Fruit fly (Drosophila melanogaster) S2 (cell line): ENCODE measurements around the gene Usp14.

Experiments used
- CG8478 ChIP-seq: fragments of >200 bp; optimal IDR thresholded peaks from 2 replicates; lab custom pipeline; 2018
- CTCF ChIP-seq, 2 experiments: fragments of >200 bp; optimal IDR thresholded peaks; 2 replicates each; lab custom pipeline; 2018

DNA sequence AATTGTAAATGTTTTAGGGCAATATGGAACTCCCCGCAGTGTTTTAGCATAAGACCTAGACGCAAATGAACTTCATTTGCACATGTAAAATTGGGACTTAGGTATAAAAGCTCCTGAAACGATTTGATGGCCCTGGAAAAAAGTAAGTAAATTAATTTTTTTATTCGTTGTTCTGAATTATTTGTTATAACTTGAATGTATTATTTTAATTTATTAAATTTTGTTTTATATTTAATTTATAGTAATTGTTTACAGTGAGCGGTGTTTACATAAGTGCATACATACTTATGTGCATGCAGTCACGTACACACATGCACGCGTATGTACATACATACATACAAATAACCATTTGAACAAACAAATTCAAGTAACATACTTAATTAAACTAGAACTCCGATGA, 37.8 kb downstream of the Usp14 start:
- no peak for TF ChIP-seq CTCF (optimal IDR thresholded peaks at IDR 0.05; lab: Kevin White, UChicago)
- no peak for TF ChIP-seq CG8478 (lab: Kevin White, UChicago)
